Worm (Caenorhabditis elegans) whole organism, young adult: ENCODE measurements around the gene nlp-81.

Experiments used
- B0336.3 ChIP-seq: fragments of 200-800 bp; sonication (Bioruptor generic); IDR thresholded peaks from 2 replicates; pipeline ENCODE4 v1.3.6; 2022; ENCODE audit warnings: missing genetic modification characterization, missing compliant biosample characterization
- F22D6.2 ChIP-seq: sonication (generic microtip); optimal IDR thresholded peaks from 2 replicates; lab custom pipeline; 2016; ENCODE audit warnings: mild to moderate bottlenecking, missing genetic modification characterization, missing compliant biosample characterization
- F33H1.4 ChIP-seq: fragments of 200-800 bp; sonication (Bioruptor generic); IDR thresholded peaks from 2 replicates; pipeline ENCODE4 v1.3.6; 2022; ENCODE audit warnings: missing genetic modification reagents, missing genetic modification characterization, missing compliant biosample characterization
- F39B2.1 ChIP-seq: fragments of 200-800 bp; sonication (Bioruptor generic); IDR thresholded peaks from 2 replicates; pipeline ENCODE4 v1.3.6; 2022; ENCODE audit warnings: missing genetic modification reagents, missing genetic modification characterization, missing compliant biosample characterization
- F52B5.7 ChIP-seq: sonication (generic microtip); optimal IDR thresholded peaks from 2 replicates; lab custom pipeline; 2016; ENCODE audit warnings: mild to moderate bottlenecking, missing genetic modification characterization, missing compliant biosample characterization
- F55B11.4 ChIP-seq: sonication (generic microtip); optimal IDR thresholded peaks from 2 replicates; lab custom pipeline; 2016; ENCODE audit warnings: missing compliant biosample characterization, missing genetic modification characterization, borderline replicate concordance; ENCODE audit not compliant: insufficient read depth
- K11D2.4 ChIP-seq: fragments of 200-800 bp; sonication (Bioruptor generic); IDR thresholded peaks from 2 replicates; pipeline ENCODE4 v1.3.6; 2022; ENCODE audit warnings: missing genetic modification reagents, missing genetic modification characterization, missing compliant biosample characterization
- atf-7 ChIP-seq: sonication (generic microtip); optimal IDR thresholded peaks from 2 replicates; lab custom pipeline; 2017; ENCODE audit warnings: mild to moderate bottlenecking, missing genetic modification characterization, missing compliant biosample characterization
- bed-1 ChIP-seq: fragments of 200-800 bp; sonication (Bioruptor generic); IDR thresholded peaks from 2 replicates; pipeline ENCODE4 v1.3.6; 2022; ENCODE audit warnings: missing genetic modification reagents, missing genetic modification characterization, missing compliant biosample characterization
- bed-2 ChIP-seq: fragments of 200-800 bp; sonication (Bioruptor generic); IDR thresholded peaks from 2 replicates; pipeline ENCODE4 v1.3.6; 2022; ENCODE audit warnings: missing genetic modification reagents, missing genetic modification characterization, missing compliant biosample characterization
- cebp-1 ChIP-seq, 2 experiments: fragments of 200-800 bp in 1 of 2; sonication (Bioruptor generic) in 1 of 2; sonication (generic microtip) in 1 of 2; IDR thresholded peaks in 1 of 2; optimal IDR thresholded peaks in 1 of 2; 2 replicates each; pipeline versions ENCODE4 v1.3.6 to Lab custom; 2017 to 2022; ENCODE audit warnings: missing compliant biosample characterization in 2 of 2, missing genetic modification characterization in 2 of 2, mild to moderate bottlenecking in 1 of 2, missing genetic modification reagents in 1 of 2, moderate library complexity in 1 of 2
- ceh-58 ChIP-seq: fragments of 200-800 bp; sonication (Bioruptor generic); IDR thresholded peaks from 2 replicates; pipeline ENCODE4 v1.3.6; 2022; ENCODE audit warnings: missing genetic modification characterization, missing compliant biosample characterization
- dox-1 ChIP-seq: fragments of 200-800 bp; sonication (Bioruptor generic); IDR thresholded peaks from 2 replicates; pipeline ENCODE4 v1.3.6; 2022; ENCODE audit warnings: missing genetic modification reagents, missing genetic modification characterization, missing compliant biosample characterization
- dpl-1 ChIP-seq: fragments of 150-350 bp; optimal IDR thresholded peaks from 2 replicates; lab custom pipeline; 2014; ENCODE audit warnings: missing biosample characterization, missing genetic modification reagents, missing genetic modification characterization
- egrh-3 ChIP-seq: fragments of 200-800 bp; sonication (Bioruptor generic); IDR thresholded peaks from 2 replicates; pipeline ENCODE4 v1.3.6; 2022; ENCODE audit warnings: missing genetic modification reagents, missing genetic modification characterization, missing compliant biosample characterization
- ets-4 ChIP-seq: fragments of 200-800 bp; sonication (Bioruptor generic); optimal IDR thresholded peaks from 2 replicates; lab custom pipeline; 2018; ENCODE audit warnings: mild to moderate bottlenecking, missing genetic modification characterization, missing compliant biosample characterization
- gei-17 ChIP-seq: fragments of 200-800 bp; sonication (Bioruptor generic); optimal IDR thresholded peaks from 2 replicates; lab custom pipeline; 2018; ENCODE audit warnings: mild to moderate bottlenecking, missing genetic modification characterization, missing compliant biosample characterization
- him-1 ChIP-seq: sonication (generic microtip); optimal IDR thresholded peaks from 2 replicates; lab custom pipeline; 2016; ENCODE audit warnings: missing genotype, missing genetic modification reagents, missing genetic modification characterization, missing compliant biosample characterization
- lag-1 ChIP-seq: fragments of 200-800 bp; sonication (Bioruptor generic); IDR thresholded peaks from 2 replicates; pipeline ENCODE4 v1.3.6; 2022; ENCODE audit warnings: missing genetic modification reagents, missing genetic modification characterization, missing compliant biosample characterization
- let-607 ChIP-seq, 2 experiments: fragments of 200-800 bp in 1 of 2; sonication (Bioruptor generic) in 1 of 2; sonication (generic microtip) in 1 of 2; optimal IDR thresholded peaks; 2 replicates each; lab custom pipeline; 2016 to 2018; ENCODE audit warnings: mild to moderate bottlenecking in 2 of 2, missing compliant biosample characterization in 2 of 2, missing genetic modification characterization in 2 of 2, moderate library complexity in 2 of 2, missing genotype in 1 of 2
- lin-35 ChIP-seq, 3 experiments: fragments of 150-350 bp in 2 of 3; sonication (generic microtip) in 1 of 3; optimal IDR thresholded peaks; 2 replicates each; lab custom pipeline; 2014 to 2018; ENCODE audit warnings: missing biosample characterization in 3 of 3, missing genetic modification characterization in 3 of 3, missing genetic modification reagents in 3 of 3
- lin-40 ChIP-seq: sonication (generic microtip); optimal IDR thresholded peaks from 2 replicates; lab custom pipeline; 2016; ENCODE audit warnings: missing genetic modification characterization, mild to moderate bottlenecking, missing compliant biosample characterization, missing genotype, missing genetic modification reagents
- lin-54 ChIP-seq: fragments of 200-800 bp; sonication (Bioruptor generic); optimal IDR thresholded peaks from 2 replicates; lab custom pipeline; 2018; ENCODE audit warnings: mild to moderate bottlenecking, missing genetic modification characterization, missing compliant biosample characterization
- lsl-1 ChIP-seq: fragments of 200-800 bp; sonication (Bioruptor generic); optimal IDR thresholded peaks from 2 replicates; lab custom pipeline; 2018; ENCODE audit warnings: mild to moderate bottlenecking, missing genetic modification characterization, moderate library complexity, missing compliant biosample characterization
- madf-10 ChIP-seq: sonication (generic microtip); optimal IDR thresholded peaks from 2 replicates; lab custom pipeline; 2016; ENCODE audit warnings: mild to moderate bottlenecking, missing genetic modification characterization, missing compliant biosample characterization
- mcd-1 ChIP-seq: fragments of 200-800 bp; sonication (Bioruptor generic); IDR thresholded peaks from 2 replicates; pipeline ENCODE4 v1.3.6; 2022; ENCODE audit warnings: missing genetic modification reagents, missing genetic modification characterization, missing compliant biosample characterization
- nhr-80 ChIP-seq: sonication (generic microtip); optimal IDR thresholded peaks from 2 replicates; lab custom pipeline; 2016; ENCODE audit warnings: missing genetic modification characterization, missing compliant biosample characterization
- pbrm-1 ChIP-seq: fragments of 200-800 bp; sonication (Bioruptor generic); IDR thresholded peaks from 2 replicates; pipeline ENCODE4 v1.3.6; 2022; ENCODE audit warnings: missing genetic modification reagents, missing genetic modification characterization, missing compliant biosample characterization
- pha-4 ChIP-seq: fragments of 150-350 bp; sonication (generic microtip); optimal IDR thresholded peaks from 2 replicates; lab custom pipeline; 2014; ENCODE audit warnings: missing biosample characterization, missing genetic modification reagents, missing genetic modification characterization
- rcor-1 ChIP-seq: fragments of 200-800 bp; sonication (Bioruptor generic); IDR thresholded peaks from 2 replicates; pipeline ENCODE4 v1.3.6; 2022; ENCODE audit warnings: missing genetic modification reagents, missing genetic modification characterization, missing compliant biosample characterization
- rpc-1 ChIP-seq, 2 experiments: fragments of 150-350 bp in 1 of 2; sonication (generic microtip) in 1 of 2; optimal IDR thresholded peaks; 2 replicates each; lab custom pipeline; 2014 to 2018; ENCODE audit warnings: missing biosample characterization in 1 of 2, missing genetic modification characterization in 1 of 2, missing genetic modification reagents in 1 of 2, missing genotype in 1 of 2
- snpc-1.1 ChIP-seq: sonication (generic microtip); optimal IDR thresholded peaks from 2 replicates; lab custom pipeline; 2017; ENCODE audit warnings: missing genetic modification characterization, mild to moderate bottlenecking, missing compliant biosample characterization, antibody characterized with exemption, moderate library complexity, missing genotype, missing genetic modification reagents; ENCODE audit not compliant: insufficient read depth
- snpc-1.3 ChIP-seq: sonication (generic microtip); optimal IDR thresholded peaks from 2 replicates; lab custom pipeline; 2017; ENCODE audit warnings: missing genetic modification characterization, mild to moderate bottlenecking, missing compliant biosample characterization, antibody characterized with exemption, moderate library complexity, missing genotype, missing genetic modification reagents; ENCODE audit not compliant: insufficient read depth
- snpc-3.4 ChIP-seq: sonication (generic microtip); optimal IDR thresholded peaks from 2 replicates; lab custom pipeline; 2017; ENCODE audit warnings: missing genetic modification characterization, mild to moderate bottlenecking, missing compliant biosample characterization, antibody characterized with exemption, moderate library complexity, missing genotype, missing genetic modification reagents
- tlf-1 ChIP-seq: fragments of 200-800 bp; sonication (Bioruptor generic); optimal IDR thresholded peaks from 2 replicates; lab custom pipeline; 2018; ENCODE audit warnings: mild to moderate bottlenecking, missing genetic modification characterization, missing compliant biosample characterization
- zfh-2 ChIP-seq: fragments of 200-800 bp; sonication (Bioruptor generic); conservative IDR thresholded peaks from 2 replicates; pipeline ENCODE4 v1.3.6; 2022; ENCODE audit warnings: missing genetic modification reagents, missing genetic modification characterization, missing compliant biosample characterization
- ztf-22 ChIP-seq: fragments of 200-800 bp; sonication (Bioruptor generic); optimal IDR thresholded peaks from 2 replicates; lab custom pipeline; 2018; ENCODE audit warnings: mild to moderate bottlenecking, missing genetic modification characterization, moderate library complexity, missing compliant biosample characterization

The nlp-81 gene

DNA sequence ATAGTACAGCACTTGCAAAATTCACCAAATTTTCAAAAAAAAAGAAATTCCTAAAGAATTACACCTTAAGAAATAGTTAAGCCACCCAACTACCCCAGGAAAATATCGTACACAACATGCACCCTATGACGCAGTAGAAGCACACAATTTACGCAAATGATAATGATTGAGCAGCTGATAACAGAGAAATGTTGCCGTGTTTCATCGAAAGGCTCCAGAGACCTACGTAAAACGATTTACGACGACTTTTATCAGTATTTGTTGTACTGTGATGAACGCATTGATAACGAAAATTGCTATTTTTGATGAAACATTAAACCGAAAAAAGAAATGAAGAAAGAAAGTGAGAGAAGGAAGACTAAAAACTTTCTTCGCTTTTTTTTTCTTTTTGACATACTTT lies 17.7 kb downstream of the nlp-81 start:
- TF ChIP-seq him-1 (tag; lab: Kevin White, UChicago): no peak
- peak; percentile 93 for TF ChIP-seq nhr-80 (tag; lab: Kevin White, UChicago)
- TF ChIP-seq atf-7 (tag; lab: Kevin White, UChicago): peak; percentile 51
- TF ChIP-seq pha-4 (tag; lab: Kevin White, UChicago): peak; percentile 12
- peak; percentile 26; the same call in 1 of the 2 replicates for TF ChIP-seq dox-1 (GFP tag; lab: Robert Waterston, UW)
- TF ChIP-seq ztf-22 (GFP tag; lab: Kevin White, UChicago): peak; percentile 58
- TF ChIP-seq F39B2.1: no peak

DNA sequence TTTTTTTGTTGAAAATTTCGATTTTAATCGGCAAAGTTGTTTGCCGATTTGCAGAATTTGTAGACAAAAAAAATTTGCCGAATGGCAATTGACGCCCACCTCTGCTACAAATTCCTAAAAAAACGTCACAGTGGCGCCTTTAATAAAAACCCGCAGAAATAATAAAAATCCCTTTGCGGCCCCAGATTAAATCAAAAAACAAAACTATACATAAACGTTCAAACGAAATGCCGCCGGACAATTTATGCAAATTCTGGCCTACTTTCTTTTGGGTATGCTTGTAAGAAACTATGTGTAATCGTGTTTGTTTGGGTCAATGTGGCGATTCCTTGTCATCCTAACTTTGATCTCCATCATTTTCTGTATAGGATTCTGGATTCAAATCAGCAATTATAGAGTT lies 24.9 kb downstream of the nlp-81 start, which contains the start of gene T23E1.1:
TSS of gene T23E1.1 (plus strand) at position 301 of the 400 bp plus-strand sequence.
- no peak for TF ChIP-seq tlf-1 (GFP tag; lab: Kevin White, UChicago)
- no peak for TF ChIP-seq ceh-58 (GFP tag; lab: Robert Waterston, UW)
- no peak for TF ChIP-seq ets-4 (GFP tag; lab: Kevin White, UChicago)

DNA sequence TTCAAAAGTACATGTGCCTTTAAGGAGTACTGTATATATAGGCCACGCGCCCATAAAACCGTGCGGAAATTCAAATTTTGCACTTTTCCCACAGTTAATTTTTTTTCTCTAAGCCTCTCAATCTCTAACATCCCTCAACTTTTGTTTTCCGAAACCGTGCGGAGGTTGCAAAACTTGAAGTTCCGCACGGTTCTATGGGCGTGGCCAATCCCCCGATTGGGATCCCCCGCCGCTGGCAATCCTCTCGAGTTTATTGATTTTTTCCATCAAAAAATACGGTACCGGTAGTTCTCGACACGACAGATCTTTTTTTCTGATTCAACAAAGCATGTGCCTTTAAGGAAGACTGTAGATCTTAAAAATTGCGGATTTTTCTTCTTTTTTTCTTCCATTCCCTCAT lies 30.3 kb downstream of the nlp-81 start, which contains the start of gene T23E1.3:
TSS of gene T23E1.3 (plus strand) at position 301 of the 400 bp plus-strand sequence.
- TF ChIP-seq tlf-1 (GFP tag; lab: Kevin White, UChicago) (no peak), F55B11.4 (tag; lab: Kevin White, UChicago) (no peak), snpc-1.3 (tag; lab: Kevin White, UChicago) (no peak), cebp-1 (GFP tag; IDR thresholded peaks at IDR 0.05; lab: Robert Waterston, UW) (no peak), cebp-1 (tag; optimal IDR thresholded peaks at IDR 0.05; lab: Kevin White, UChicago) (no peak), rpc-1 (optimal IDR thresholded peaks at IDR 0.05; lab: Kevin White, UChicago) (no peak), rpc-1 (tag; optimal IDR thresholded peaks at IDR 0.05; lab: Kevin White, UChicago) (no peak)

DNA sequence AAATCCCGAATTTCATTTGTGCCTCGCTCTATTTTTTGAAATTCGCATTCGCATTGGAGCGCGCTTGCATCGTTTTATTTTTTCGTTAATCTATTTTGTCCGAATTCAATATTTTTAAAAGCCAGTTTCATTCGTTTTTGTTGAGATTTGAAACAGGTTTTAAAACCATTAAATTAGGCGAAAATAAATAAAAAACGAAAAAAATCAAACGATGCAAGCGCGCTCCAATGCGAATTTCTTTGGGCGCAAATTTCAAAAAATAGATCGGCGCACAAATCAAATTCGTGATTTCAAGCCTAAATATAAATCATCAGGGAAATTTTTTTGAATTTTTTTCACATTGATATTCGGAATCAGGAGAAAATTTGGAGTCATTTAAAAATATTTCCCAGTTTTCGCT lies 33.7 kb downstream of the nlp-81 start:
- peak; percentile 51 for TF ChIP-seq mcd-1 (GFP tag; lab: Robert Waterston, UW)

DNA sequence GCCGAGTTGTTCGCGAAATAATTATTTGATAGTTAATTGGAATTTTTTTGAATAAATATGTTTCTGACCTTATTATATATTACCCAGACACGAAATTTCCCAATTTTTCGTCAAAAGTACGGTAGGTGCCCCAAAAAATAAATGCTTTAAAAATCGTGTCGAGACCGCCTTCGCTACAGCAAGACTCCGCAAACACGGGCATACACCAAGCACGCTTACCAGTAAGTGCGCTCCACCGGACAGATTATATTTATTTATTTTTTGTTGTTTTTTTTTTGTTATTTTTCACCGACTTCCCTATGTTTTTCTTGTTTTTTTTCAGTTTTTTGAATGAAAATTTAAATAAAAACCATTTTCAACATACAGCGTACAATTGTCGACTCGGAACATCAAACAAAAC lies 39.4 kb downstream of the nlp-81 start:
- TF ChIP-seq lin-54 (GFP tag; lab: Kevin White, UChicago) (no peak), K11D2.4 (no peak), F52B5.7 (tag; lab: Kevin White, UChicago) (no peak), mcd-1 (GFP tag; lab: Robert Waterston, UW) (peak; percentile 50), snpc-3.4 (tag; lab: Kevin White, UChicago) (no peak), bed-1 (no peak), egrh-3 (GFP tag; lab: Robert Waterston, UW) (no peak), F33H1.4 (GFP tag; lab: Robert Waterston, UW) (peak; percentile 15; the same call in 1 of the 2 replicates), zfh-2 (GFP tag; lab: Robert Waterston, UW) (no peak), lag-1 (GFP tag; lab: Robert Waterston, UW) (no peak)

DNA sequence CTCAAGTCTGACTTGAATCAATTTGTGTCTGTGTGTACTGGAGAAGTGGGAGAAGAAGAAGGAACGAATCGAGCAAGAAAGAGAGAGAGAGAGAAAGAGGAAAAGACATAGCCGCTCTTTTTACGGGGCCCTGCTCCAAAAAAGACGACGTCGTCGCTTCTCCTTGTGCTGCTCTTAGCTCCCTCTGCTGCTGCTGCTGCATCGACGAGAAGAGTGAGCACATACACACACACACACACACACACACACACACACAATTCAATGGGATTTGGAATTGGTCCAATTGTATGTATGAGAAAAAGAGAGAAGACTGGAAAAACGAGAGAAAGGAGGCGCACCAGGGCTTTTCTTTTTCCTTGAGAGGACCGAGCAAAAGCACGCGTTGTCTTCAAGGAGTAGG lies 40.9 kb downstream of the nlp-81 start:
- TF ChIP-seq cebp-1 (GFP tag; IDR thresholded peaks at IDR 0.05; lab: Robert Waterston, UW) (no peak), cebp-1 (tag; optimal IDR thresholded peaks at IDR 0.05; lab: Kevin White, UChicago) (peak; percentile 49), pbrm-1 (peak; percentile 33; the same call in 1 of the 2 replicates), mcd-1 (GFP tag; lab: Robert Waterston, UW) (peak; percentile 28; the same call in 1 of the 2 replicates), ztf-22 (GFP tag; lab: Kevin White, UChicago) (no peak), dpl-1 (GFP tag; lab: Kevin White, UChicago) (no peak), madf-10 (tag; lab: Kevin White, UChicago) (peak; percentile 12), B0336.3 (GFP tag; lab: Robert Waterston, UW) (peak; percentile 19; the same call in 1 of the 2 replicates), snpc-1.1 (no peak), dox-1 (GFP tag; lab: Robert Waterston, UW) (0 out of 2 replicates have a peak, but pooled peaks have one; percentile 40), lsl-1 (GFP tag; lab: Kevin White, UChicago) (no peak), gei-17 (no peak), lin-40 (tag; lab: Kevin White, UChicago) (peak; percentile 33), lin-35 (GFP tag; optimal IDR thresholded peaks at IDR 0.05; lab: Kevin White, UChicago) (peak in 1 of 3 experiments; percentile 54), bed-2 (GFP tag; lab: Robert Waterston, UW) (no peak), let-607 (tag; optimal IDR thresholded peaks at IDR 0.05; lab: Kevin White, UChicago) (no peak), rcor-1 (GFP tag; lab: Robert Waterston, UW) (no peak), F22D6.2 (tag; lab: Kevin White, UChicago) (no peak)
